Fruit fly (Drosophila melanogaster) whole organism, embryonic: Measurements from ENCODE around the gene CG31798.

Source experiments
- Atf-2 ChIP-seq: fragments of 200-800 bp; sonication (Bioruptor generic); optimal IDR thresholded peaks from 2 replicates; lab custom pipeline; 2016; ENCODE audit warnings: missing biosample characterization, missing genetic modification characterization
- Awh ChIP-seq: fragments of 200-800 bp; sonication (Bioruptor generic); IDR thresholded peaks from 2 replicates; pipeline ENCODE4, ENCODE4 v1.3.6; 2022; ENCODE audit warnings: missing biosample characterization, missing genetic modification characterization
- Blimp-1 ChIP-seq: fragments of 200-800 bp; sonication (Bioruptor generic); optimal IDR thresholded peaks from 3 replicates; lab custom pipeline; 2018; ENCODE audit warnings: missing biosample characterization, missing genetic modification characterization, mild to moderate bottlenecking, moderate library complexity, missing genetic modification reagents
- CG10274 ChIP-seq: fragments of 200-800 bp; sonication (Bioruptor generic); optimal IDR thresholded peaks from 3 replicates; lab custom pipeline; 2017; ENCODE audit warnings: missing biosample characterization, mild to moderate bottlenecking, missing genetic modification characterization
- CG10959 ChIP-seq: fragments of 200-800 bp; sonication (Bioruptor generic); IDR thresholded peaks from 2 replicates; pipeline ENCODE4 v1.3.6; 2022; ENCODE audit warnings: missing biosample characterization, missing genetic modification characterization
- CG12769 ChIP-seq: fragments of 200-800 bp; sonication (Bioruptor generic); optimal IDR thresholded peaks from 2 replicates; lab custom pipeline; 2019; ENCODE audit warnings: missing biosample characterization, mild to moderate bottlenecking, missing genetic modification characterization, moderate library complexity
- CG13287 ChIP-seq: fragments of 200-800 bp; sonication (Bioruptor generic); IDR thresholded peaks from 2 replicates; pipeline ENCODE4 v1.3.6; 2022; ENCODE audit warnings: missing biosample characterization, missing genetic modification characterization; ENCODE audit not compliant: partially characterized antibody
- CG15073 ChIP-seq: fragments of 200-800 bp; sonication (Bioruptor generic); optimal IDR thresholded peaks from 2 replicates; lab custom pipeline; 2016; ENCODE audit warnings: missing biosample characterization, missing genetic modification characterization
- CG15514 ChIP-seq: fragments of 200-800 bp; sonication (Bioruptor generic); optimal IDR thresholded peaks from 3 replicates; lab custom pipeline; 2017; ENCODE audit warnings: missing biosample characterization, missing genetic modification characterization, mild to moderate bottlenecking, moderate library complexity, missing genetic modification reagents
- CG1602 ChIP-seq: fragments of 200-800 bp; sonication (Bioruptor generic); optimal IDR thresholded peaks from 3 replicates; lab custom pipeline; 2016; ENCODE audit warnings: missing biosample characterization, missing genetic modification characterization
- CG1603 ChIP-seq: fragments of 200-800 bp; sonication (Bioruptor generic); optimal IDR thresholded peaks from 2 replicates; lab custom pipeline; 2019; ENCODE audit warnings: missing biosample characterization, mild to moderate bottlenecking, missing genetic modification characterization, moderate library complexity
- CG16779 ChIP-seq: fragments of 200-800 bp; sonication (Bioruptor generic); IDR thresholded peaks from 2 replicates; pipeline ENCODE4 v1.3.6; 2022; ENCODE audit warnings: missing biosample characterization, missing genetic modification characterization
- CG2678 ChIP-seq: fragments of 200-800 bp; sonication (Bioruptor generic); optimal IDR thresholded peaks from 3 replicates; lab custom pipeline; 2019; ENCODE audit warnings: missing biosample characterization, mild to moderate bottlenecking, missing genetic modification characterization, moderate library complexity
- CG32767 ChIP-seq: fragments of 200-800 bp; sonication (Bioruptor generic); IDR thresholded peaks from 2 replicates; pipeline ENCODE4 v1.3.6; 2022; ENCODE audit warnings: missing biosample characterization, missing genetic modification characterization
- CG34422 ChIP-seq: fragments of 200-800 bp; sonication (Bioruptor generic); IDR thresholded peaks from 3 replicates; pipeline ENCODE4 v1.3.6; 2022; ENCODE audit warnings: missing biosample characterization, missing genetic modification characterization
- CG3995 ChIP-seq: fragments of 200-800 bp; sonication (Bioruptor generic); optimal IDR thresholded peaks from 3 replicates; lab custom pipeline; 2016; ENCODE audit warnings: missing biosample characterization, missing genetic modification characterization
- CG4360 ChIP-seq: fragments of 200-800 bp; sonication (Bioruptor generic); IDR thresholded peaks from 2 replicates; pipeline ENCODE4 v1.3.6; 2022; ENCODE audit warnings: missing biosample characterization, missing genetic modification characterization
- CG7745 ChIP-seq: fragments of 200-800 bp; sonication (Bioruptor generic); optimal IDR thresholded peaks from 2 replicates; lab custom pipeline; 2018; ENCODE audit warnings: missing biosample characterization, mild to moderate bottlenecking, missing genetic modification characterization, moderate library complexity
- Dip2 ChIP-seq: fragments of 200-800 bp; sonication (Bioruptor generic); IDR thresholded peaks from 2 replicates; pipeline ENCODE4 v1.3.6; 2022; ENCODE audit warnings: missing biosample characterization, missing genetic modification characterization
- Dref ChIP-seq: fragments of 200-800 bp; sonication (Bioruptor generic); IDR thresholded peaks from 2 replicates; pipeline ENCODE4 v1.3.6; 2022; ENCODE audit warnings: missing biosample characterization, missing genetic modification characterization
- Drgx ChIP-seq: fragments of 200-800 bp; sonication (Bioruptor generic); IDR thresholded peaks from 2 replicates; pipeline ENCODE4 v1.3.6; 2022; ENCODE audit warnings: missing biosample characterization, missing genetic modification characterization
- Fer3 ChIP-seq: fragments of 200-800 bp; sonication (Bioruptor generic); optimal IDR thresholded peaks from 2 replicates; lab custom pipeline; 2018; ENCODE audit warnings: missing biosample characterization, mild to moderate bottlenecking, missing genetic modification characterization, moderate library complexity
- Gsc ChIP-seq: fragments of 200-800 bp; sonication (Bioruptor generic); IDR thresholded peaks from 2 replicates; pipeline ENCODE4 v1.3.6; 2022; ENCODE audit warnings: missing biosample characterization, missing genetic modification characterization
- HLH3B ChIP-seq: fragments of 200-800 bp; sonication (Bioruptor generic); IDR thresholded peaks from 2 replicates; pipeline ENCODE4 v1.3.6; 2022; ENCODE audit warnings: missing biosample characterization, missing genetic modification characterization
- Med ChIP-seq: fragments of 200-800 bp; sonication (Bioruptor generic); peaks from one replicate; lab custom pipeline; 2016; ENCODE audit warnings: missing biosample characterization, missing genetic modification characterization, mild to moderate bottlenecking, inconsistent platforms, moderate library complexity
- Nf-YA ChIP-seq: fragments of 200-800 bp; sonication (Bioruptor generic); IDR thresholded peaks from 2 replicates; pipeline ENCODE4 v1.3.6; 2022; ENCODE audit warnings: missing biosample characterization, missing genetic modification characterization
- NfI ChIP-seq: fragments of 200-800 bp; sonication (Bioruptor generic); optimal IDR thresholded peaks from 3 replicates; lab custom pipeline; 2018; ENCODE audit warnings: missing biosample characterization, mild to moderate bottlenecking, missing genetic modification characterization, moderate library complexity
- Scr ChIP-seq: fragments of 200-800 bp; sonication (Bioruptor generic); IDR thresholded peaks from 2 replicates; pipeline ENCODE4 v1.3.6; 2022; ENCODE audit warnings: missing biosample characterization, missing genetic modification characterization; ENCODE audit not compliant: partially characterized antibody
- Sry-β ChIP-seq: fragments of 200-800 bp; sonication (Bioruptor generic); optimal IDR thresholded peaks from 2 replicates; lab custom pipeline; 2018; ENCODE audit warnings: missing biosample characterization, mild to moderate bottlenecking, missing genetic modification characterization, moderate library complexity
- Trl ChIP-seq, 3 experiments: fragments of >200 bp in 2 of 3; fragments of 200-800 bp in 1 of 3; sonication (Bioruptor generic) in 1 of 3; optimal IDR thresholded peaks; 2 replicates in 1 of 3; 3 replicates in 2 of 3; lab custom pipeline; 2016 to 2017; ENCODE audit warnings: missing biosample characterization in 1 of 3, missing genetic modification characterization in 1 of 3
- ato ChIP-seq: fragments of 200-800 bp; sonication (Bioruptor generic); IDR thresholded peaks from 2 replicates; pipeline ENCODE4 v1.3.6; 2022; ENCODE audit warnings: missing biosample characterization, missing genetic modification characterization; ENCODE audit not compliant: partially characterized antibody
- az2 ChIP-seq: fragments of 200-800 bp; sonication (Bioruptor generic); optimal IDR thresholded peaks from 3 replicates; lab custom pipeline; 2016; ENCODE audit warnings: missing biosample characterization, missing genetic modification characterization
- bbx ChIP-seq: fragments of 200-800 bp; sonication (Bioruptor generic); IDR thresholded peaks from 2 replicates; pipeline ENCODE4 v1.3.6; 2022; ENCODE audit warnings: missing biosample characterization, missing genetic modification characterization; ENCODE audit not compliant: partially characterized antibody
- bsh ChIP-seq, 2 experiments: fragments of 200-800 bp; sonication (Bioruptor generic); optimal IDR thresholded peaks; 2 replicates each; lab custom pipeline; 2017 to 2018; ENCODE audit warnings: mild to moderate bottlenecking in 2 of 2, missing biosample characterization in 2 of 2, missing genetic modification characterization in 2 of 2, moderate library complexity in 1 of 2
- ci ChIP-seq: fragments of 200-800 bp; sonication (Bioruptor generic); IDR thresholded peaks from 3 replicates; pipeline ENCODE4 v1.3.6; 2022; ENCODE audit warnings: missing biosample characterization, missing genetic modification characterization
- dmrt99B ChIP-seq: fragments of 200-800 bp; sonication (Bioruptor generic); optimal IDR thresholded peaks from 2 replicates; lab custom pipeline; 2018; ENCODE audit warnings: missing biosample characterization, mild to moderate bottlenecking, missing genetic modification characterization, moderate library complexity
- en ChIP-seq: fragments of 200-800 bp; sonication (Bioruptor generic); optimal IDR thresholded peaks from 2 replicates; lab custom pipeline; 2016; ENCODE audit warnings: missing biosample characterization, missing genetic modification characterization
- fd102C ChIP-seq: fragments of 200-800 bp; sonication (Bioruptor generic); optimal IDR thresholded peaks from 2 replicates; lab custom pipeline; 2018; ENCODE audit warnings: missing biosample characterization, mild to moderate bottlenecking, missing genetic modification characterization, moderate library complexity
- gem ChIP-seq: fragments of 200-800 bp; sonication (Bioruptor generic); optimal IDR thresholded peaks from 2 replicates; lab custom pipeline; 2019; ENCODE audit warnings: missing biosample characterization, mild to moderate bottlenecking, missing genetic modification characterization, moderate library complexity
- ind ChIP-seq: fragments of 200-800 bp; sonication (Bioruptor generic); optimal IDR thresholded peaks from 3 replicates; lab custom pipeline; 2016; ENCODE audit warnings: missing biosample characterization, missing genetic modification characterization
- knrl ChIP-seq: fragments of 200-800 bp; sonication (Bioruptor generic); IDR thresholded peaks from 3 replicates; pipeline ENCODE4 v1.3.6; 2022; ENCODE audit warnings: missing biosample characterization, missing genetic modification characterization; ENCODE audit not compliant: partially characterized antibody
- row ChIP-seq: fragments of 200-800 bp; sonication (Bioruptor generic); IDR thresholded peaks from 3 replicates; pipeline ENCODE4 v1.3.6; 2022; ENCODE audit warnings: missing biosample characterization, missing genetic modification characterization
- salm ChIP-seq: fragments of 200-800 bp; sonication (Bioruptor generic); optimal IDR thresholded peaks from 2 replicates; lab custom pipeline; 2018; ENCODE audit warnings: missing biosample characterization, mild to moderate bottlenecking, missing genetic modification characterization
- sr ChIP-seq: fragments of 200-800 bp; sonication (Bioruptor generic); IDR thresholded peaks from 3 replicates; pipeline ENCODE4 v1.3.6; 2022; ENCODE audit warnings: missing biosample characterization, missing genetic modification characterization
- vvl ChIP-seq: fragments of 200-800 bp; sonication (Bioruptor generic); IDR thresholded peaks from 2 replicates; pipeline ENCODE4 v1.3.6; 2022; ENCODE audit warnings: missing biosample characterization, missing genetic modification characterization
- z ChIP-seq: fragments of 200-800 bp; sonication (Bioruptor generic); IDR thresholded peaks from 3 replicates; pipeline ENCODE4 v1.3.6; 2022; ENCODE audit warnings: missing biosample characterization, missing genetic modification characterization
- zf30C ChIP-seq: fragments of 200-800 bp; sonication (Bioruptor generic); optimal IDR thresholded peaks from 3 replicates; lab custom pipeline; 2018; ENCODE audit warnings: missing biosample characterization, mild to moderate bottlenecking, missing genetic modification characterization

CG31798 gene

DNA sequence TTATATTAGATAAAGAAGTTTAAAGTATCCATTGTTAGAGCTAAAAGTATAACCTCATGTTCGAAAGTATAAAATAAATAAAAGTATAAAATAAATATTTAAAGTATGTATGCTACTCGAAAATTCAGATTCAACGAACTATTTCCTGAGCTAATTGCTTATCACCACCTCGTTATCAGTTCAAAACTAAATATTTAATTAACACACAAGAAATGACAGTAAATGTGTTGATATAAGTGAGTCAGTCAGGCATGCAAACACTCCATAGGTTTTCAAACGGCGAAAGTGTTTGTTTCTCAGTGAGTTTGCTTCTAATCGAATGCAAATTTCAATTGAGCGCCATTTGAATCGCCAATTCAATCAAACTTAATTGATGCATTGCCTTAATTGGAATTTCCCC, 40.3 kb downstream of the CG31798 start (continued):
- no peak for TF ChIP-seq zf30C (GFP tag; lab: Kevin White, UChicago)
- TF ChIP-seq salm (tag; lab: Kevin White, UChicago), result peak; percentile 83
- no peak for TF ChIP-seq z (GFP tag; lab: Robert Waterston, UW)
- TF ChIP-seq CG16779, result no peak
- TF ChIP-seq Gsc (GFP tag; lab: Robert Waterston, UW), result no peak
- no peak for TF ChIP-seq CG10274 (GFP tag; lab: Kevin White, UChicago)
- TF ChIP-seq CG34422, result no peak
- no peak for TF ChIP-seq CG3995
- TF ChIP-seq CG15073 (GFP tag; lab: Kevin White, UChicago), result no peak
- TF ChIP-seq knrl, result no peak
- 0 out of 2 replicates have a peak, but pooled peaks have one; percentile 32 for TF ChIP-seq CG10959 (GFP tag; lab: Robert Waterston, UW)
- no peak for TF ChIP-seq ind
- no peak for TF ChIP-seq en
- no peak for TF ChIP-seq Scr (GFP tag; lab: Robert Waterston, UW)
- TF ChIP-seq NfI (GFP tag; lab: Kevin White, UChicago), result no peak
- no peak for TF ChIP-seq CG4360
- TF ChIP-seq CG7745 (tag; lab: Kevin White, UChicago), result peak; percentile 58
- TF ChIP-seq CG1602 (GFP tag; lab: Kevin White, UChicago), result no peak
- no peak for TF ChIP-seq Dip2

DNA sequence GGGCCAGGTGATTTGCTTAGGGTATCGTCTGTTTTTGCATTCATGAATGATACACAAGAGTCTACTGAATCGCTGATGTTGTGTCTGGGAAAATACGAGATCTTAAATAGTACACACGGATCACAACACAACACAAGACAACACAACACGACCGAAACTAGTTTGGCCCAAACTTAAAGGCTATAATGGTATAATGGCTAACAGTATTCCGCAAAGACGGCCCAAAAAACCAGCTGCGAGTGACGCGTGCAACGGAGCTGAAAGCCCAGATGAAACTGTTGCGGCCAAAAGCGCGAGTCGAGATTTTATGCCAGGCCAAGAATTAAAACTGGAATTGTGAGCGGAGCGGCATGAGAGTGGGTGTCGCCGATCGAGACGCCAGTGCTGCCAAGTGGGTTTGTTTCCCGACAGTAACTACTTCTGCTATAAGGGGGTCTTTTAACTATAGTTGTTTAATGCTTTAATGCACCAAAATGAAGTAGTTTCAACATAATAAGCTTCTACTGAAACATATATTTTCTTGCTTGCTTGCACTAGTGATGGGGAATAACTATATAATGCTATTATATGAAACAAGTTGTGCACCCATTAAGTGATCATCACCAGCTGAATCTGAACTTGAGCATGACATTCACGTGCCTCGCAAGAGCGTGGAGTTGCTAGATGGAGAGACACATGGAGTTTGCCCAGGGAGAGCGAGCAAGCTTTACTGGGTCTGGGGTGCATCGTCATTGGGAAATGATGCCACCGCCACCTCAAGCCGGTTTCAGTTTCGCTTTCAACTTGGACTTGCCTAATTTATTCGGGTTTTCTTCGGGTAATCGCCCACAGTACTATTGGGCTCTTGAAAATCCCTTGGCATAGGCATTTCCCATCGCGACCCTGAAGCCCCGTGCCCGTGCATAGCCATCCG, 45.0 kb downstream of the CG31798 start:
- TF ChIP-seq fd102C (GFP tag; lab: Kevin White, UChicago), result no peak
- 0 out of 2 replicates have a peak, but pooled peaks have one; percentile 10 for TF ChIP-seq bbx (GFP tag; lab: Robert Waterston, UW)
- TF ChIP-seq ato (GFP tag; lab: Robert Waterston, UW), result no peak
- TF ChIP-seq bsh (GFP tag; optimal IDR thresholded peaks at IDR 0.05; lab: Kevin White, UChicago), result peak in 1 of 2 experiments; percentile 6
- peak; percentile 8 for TF ChIP-seq gem (tag; lab: Kevin White, UChicago)
- peak; percentile 87 for TF ChIP-seq Sry-β (GFP tag; lab: Kevin White, UChicago)
- no peak for TF ChIP-seq Fer3
- peak; percentile 9 for TF ChIP-seq az2 (GFP tag; lab: Kevin White, UChicago)
- 0 out of 2 replicates have a peak, but pooled peaks have one; percentile 17 for TF ChIP-seq Awh (GFP tag; lab: Robert Waterston, UW)
- TF ChIP-seq Nf-YA (GFP tag; lab: Robert Waterston, UW), result no peak
- TF ChIP-seq dmrt99B (tag; lab: Kevin White, UChicago), result peak; percentile 10
- peak in 1 of 2 experiments; percentile 46 for TF ChIP-seq Trl (optimal IDR thresholded peaks at IDR 0.05; lab: Kevin White, UChicago)
- TF ChIP-seq Trl (GFP tag; optimal IDR thresholded peaks at IDR 0.05; lab: Kevin White, UChicago), result no peak
- TF ChIP-seq Atf-2, result no peak
- TF ChIP-seq Dref (GFP tag; lab: Robert Waterston, UW), result 0 out of 2 replicates have a peak, but pooled peaks have one; percentile 12
- TF ChIP-seq HLH3B (GFP tag; lab: Robert Waterston, UW), result 0 out of 2 replicates have a peak, but pooled peaks have one; percentile 23
- TF ChIP-seq Med (GFP tag; lab: Kevin White, UChicago), result peak; percentile 43
- TF ChIP-seq Blimp-1 (GFP tag; lab: Kevin White, UChicago), result peak; percentile 99
- peak; percentile 44 for TF ChIP-seq CG12769
- TF ChIP-seq vvl (GFP tag; lab: Robert Waterston, UW), result peak; percentile 84; the same call in 1 of the 2 replicates
- TF ChIP-seq ci, result 0 out of 3 replicates have a peak, but pooled peaks have one; percentile 16
- peak; percentile 8 for TF ChIP-seq CG15514 (GFP tag; lab: Kevin White, UChicago)
- TF ChIP-seq row (GFP tag; lab: Robert Waterston, UW), result peak; percentile 58
- TF ChIP-seq sr, result peak; percentile 47; the same call in 1 of the 3 replicates
- 0 out of 2 replicates have a peak, but pooled peaks have one; percentile 21 for TF ChIP-seq Drgx (GFP tag; lab: Robert Waterston, UW)
- TF ChIP-seq CG1603, result peak; percentile 1
- peak; percentile 2 for TF ChIP-seq CG2678
- 0 out of 2 replicates have a peak, but pooled peaks have one; percentile 11 for TF ChIP-seq CG13287 (GFP tag; lab: Robert Waterston, UW)
- 0 out of 2 replicates have a peak, but pooled peaks have one; percentile 21 for TF ChIP-seq CG32767
